Worm (Caenorhabditis elegans) whole organism, L3 larva: Measurements from ENCODE around the gene far-5.

ENCODE experiments used
- R02D3.7 ChIP-seq: fragments of 150-350 bp; optimal IDR thresholded peaks from 2 replicates; lab custom pipeline; 2014; ENCODE audit warnings: missing biosample characterization, missing genetic modification characterization
- aly-2 ChIP-seq: fragments of 150-350 bp; optimal IDR thresholded peaks from 2 replicates; lab custom pipeline; 2014; ENCODE audit warnings: missing biosample characterization, missing genetic modification characterization
- ama-1 ChIP-seq: fragments of 150-350 bp; optimal IDR thresholded peaks from 2 replicates; lab custom pipeline; 2018
- ceh-16 ChIP-seq: sonication (generic microtip); optimal IDR thresholded peaks from 2 replicates; lab custom pipeline; 2017; ENCODE audit warnings: missing biosample characterization, missing genetic modification characterization
- ceh-28 ChIP-seq: fragments of 150-350 bp; optimal IDR thresholded peaks from 2 replicates; lab custom pipeline; 2014; ENCODE audit warnings: missing biosample characterization, missing genetic modification reagents, missing genetic modification characterization
- ceh-82 ChIP-seq: fragments of 150-350 bp; optimal IDR thresholded peaks from 2 replicates; lab custom pipeline; 2014; ENCODE audit warnings: missing biosample characterization, missing genetic modification characterization
- ceh-9 ChIP-seq: sonication (generic microtip); optimal IDR thresholded peaks from 2 replicates; lab custom pipeline; 2018; ENCODE audit warnings: missing biosample characterization, missing genetic modification characterization
- egl-27 ChIP-seq: sonication (generic microtip); optimal IDR thresholded peaks from 4 replicates; lab custom pipeline; 2017; ENCODE audit warnings: missing biosample characterization, missing genetic modification reagents, missing genetic modification characterization
- egl-5 ChIP-seq: fragments of 150-350 bp; optimal IDR thresholded peaks from 2 replicates; lab custom pipeline; 2017; ENCODE audit warnings: missing biosample characterization, missing genetic modification reagents, missing genetic modification characterization, inconsistent platforms
- elt-3 ChIP-seq, 3 experiments: fragments of 150-350 bp in 1 of 3; sonication (generic microtip) in 2 of 3; optimal IDR thresholded peaks; 2 replicates in 2 of 3; 4 replicates in 1 of 3; lab custom pipeline; 2014 to 2017; ENCODE audit warnings: missing biosample characterization in 3 of 3, missing genetic modification characterization in 3 of 3
- fkh-10 ChIP-seq: sonication (generic microtip); optimal IDR thresholded peaks from 2 replicates; lab custom pipeline; 2017; ENCODE audit warnings: missing biosample characterization, missing genetic modification reagents, missing genetic modification characterization
- fkh-2 ChIP-seq: fragments of 150-350 bp; optimal IDR thresholded peaks from 2 replicates; lab custom pipeline; 2014; ENCODE audit warnings: missing biosample characterization, missing genetic modification reagents, missing genetic modification characterization
- fos-1 ChIP-seq: fragments of 150-350 bp; optimal IDR thresholded peaks from 2 replicates; lab custom pipeline; 2014; ENCODE audit warnings: missing biosample characterization, missing genetic modification characterization
- jun-1 ChIP-seq: fragments of 150-350 bp; optimal IDR thresholded peaks from 2 replicates; lab custom pipeline; 2014; ENCODE audit warnings: missing biosample characterization, missing genetic modification reagents, missing genetic modification characterization
- lin-15B ChIP-seq: fragments of 150-350 bp; optimal IDR thresholded peaks from 2 replicates; lab custom pipeline; 2014; ENCODE audit warnings: missing biosample characterization, missing genetic modification characterization
- lin-39 ChIP-seq: fragments of 150-350 bp; optimal IDR thresholded peaks from 2 replicates; lab custom pipeline; 2018; ENCODE audit warnings: missing biosample characterization, missing genetic modification reagents, missing genetic modification characterization
- lsy-12 ChIP-seq: sonication (generic microtip); optimal IDR thresholded peaks from 2 replicates; lab custom pipeline; 2016; ENCODE audit warnings: mild to moderate bottlenecking, missing genetic modification characterization, missing compliant biosample characterization
- mdl-1 ChIP-seq: fragments of 150-350 bp; optimal IDR thresholded peaks from 2 replicates; lab custom pipeline; 2014; ENCODE audit warnings: missing biosample characterization, missing genetic modification characterization
- mml-1 ChIP-seq: fragments of 150-350 bp; sonication (generic microtip); optimal IDR thresholded peaks from 3 replicates; lab custom pipeline; 2014; ENCODE audit warnings: missing biosample characterization, missing genetic modification characterization
- nfya-1 ChIP-seq: sonication (generic microtip); optimal IDR thresholded peaks from 2 replicates; lab custom pipeline; 2017; ENCODE audit warnings: missing genetic modification characterization, mild to moderate bottlenecking, missing compliant biosample characterization, antibody characterized with exemption, moderate library complexity; ENCODE audit not compliant: insufficient read depth
- nhr-11 ChIP-seq: fragments of 150-350 bp; optimal IDR thresholded peaks from 2 replicates; lab custom pipeline; 2014; ENCODE audit warnings: missing biosample characterization, missing genetic modification characterization
- nhr-12 ChIP-seq: fragments of 150-350 bp; optimal IDR thresholded peaks from 2 replicates; lab custom pipeline; 2014; ENCODE audit warnings: missing biosample characterization, missing genetic modification characterization
- nhr-23 ChIP-seq: fragments of 150-350 bp; optimal IDR thresholded peaks from 2 replicates; lab custom pipeline; 2014; ENCODE audit warnings: missing biosample characterization, missing genetic modification reagents, missing genetic modification characterization
- nhr-25 ChIP-seq: sonication (generic microtip); optimal IDR thresholded peaks from 2 replicates; lab custom pipeline; 2017; ENCODE audit warnings: missing biosample characterization, missing genetic modification characterization
- nhr-28 ChIP-seq: fragments of 150-350 bp; optimal IDR thresholded peaks from 2 replicates; lab custom pipeline; 2014; ENCODE audit warnings: missing biosample characterization, missing genetic modification characterization
- nhr-67 ChIP-seq: fragments of 150-350 bp; optimal IDR thresholded peaks from 2 replicates; lab custom pipeline; 2014; ENCODE audit warnings: missing biosample characterization, missing genetic modification characterization
- nhr-76 ChIP-seq: fragments of 150-350 bp; sonication (generic microtip); optimal IDR thresholded peaks from 5 replicates; lab custom pipeline; 2014; ENCODE audit warnings: missing biosample characterization, missing genetic modification characterization
- nhr-77 ChIP-seq: fragments of 150-350 bp; optimal IDR thresholded peaks from 2 replicates; lab custom pipeline; 2014; ENCODE audit warnings: missing biosample characterization, missing genetic modification characterization
- pha-4 ChIP-seq: fragments of 150-350 bp; optimal IDR thresholded peaks from 2 replicates; lab custom pipeline; 2014; ENCODE audit warnings: missing biosample characterization, missing genetic modification reagents, missing genetic modification characterization
- pqm-1 ChIP-seq: fragments of 150-350 bp; optimal IDR thresholded peaks from 2 replicates; lab custom pipeline; 2017; ENCODE audit warnings: missing biosample characterization, missing genetic modification characterization, inconsistent platforms
- skn-1 ChIP-seq: fragments of 150-350 bp; optimal IDR thresholded peaks from 2 replicates; lab custom pipeline; 2014; ENCODE audit warnings: missing biosample characterization, missing genetic modification characterization
- snpc-4 ChIP-seq: fragments of 150-350 bp; optimal IDR thresholded peaks from 2 replicates; lab custom pipeline; 2014; ENCODE audit warnings: missing biosample characterization, missing genetic modification characterization
- tbx-2 ChIP-seq: sonication (generic microtip); optimal IDR thresholded peaks from 2 replicates; lab custom pipeline; 2016; ENCODE audit warnings: mild to moderate bottlenecking, missing genetic modification characterization, missing compliant biosample characterization
- unc-62 ChIP-seq: fragments of 150-350 bp; sonication (generic microtip); optimal IDR thresholded peaks from 4 replicates; lab custom pipeline; 2014; ENCODE audit warnings: missing biosample characterization, missing genetic modification reagents, missing genetic modification characterization
- zag-1 ChIP-seq: fragments of 150-350 bp; optimal IDR thresholded peaks from 2 replicates; lab custom pipeline; 2014; ENCODE audit warnings: missing biosample characterization, missing genetic modification characterization
- ztf-11 ChIP-seq: fragments of 150-350 bp; optimal IDR thresholded peaks from 2 replicates; lab custom pipeline; 2014; ENCODE audit warnings: missing biosample characterization, missing genetic modification characterization
- ztf-4 ChIP-seq: fragments of 150-350 bp; optimal IDR thresholded peaks from 2 replicates; lab custom pipeline; 2014; ENCODE audit warnings: missing biosample characterization, missing genetic modification characterization

Gene far-5

DNA sequence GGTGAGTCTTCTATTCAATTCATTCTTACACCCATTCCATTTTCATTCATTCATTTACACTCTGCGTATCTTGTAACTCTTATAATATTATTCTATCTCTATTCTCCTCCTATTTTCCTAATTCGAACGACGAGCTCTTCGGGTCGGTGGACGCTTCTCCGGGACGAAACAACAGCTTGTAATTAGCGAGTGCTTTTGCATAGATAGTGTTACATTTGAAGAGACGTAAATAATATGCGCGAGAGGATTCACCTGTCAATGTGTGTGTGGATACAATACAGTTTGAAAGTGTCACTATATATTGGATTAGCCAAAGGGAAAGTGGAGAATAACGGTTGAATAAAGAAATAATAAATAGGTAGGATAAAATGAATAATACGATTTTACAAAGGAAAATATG is 25.3 kb downstream of the far-5 start:
- no peak for TF ChIP-seq fkh-10 (GFP tag; lab: Kevin White, UChicago)
- no peak for TF ChIP-seq egl-27 (tag; lab: Kevin White, UChicago)
- no peak for TF ChIP-seq zag-1
- no peak for TF ChIP-seq snpc-4 (tag; lab: Kevin White, UChicago)
- TF ChIP-seq egl-5 = no peak
- TF ChIP-seq pha-4 (tag; lab: Kevin White, UChicago) = no peak
- no peak for TF ChIP-seq nhr-11 (tag; lab: Kevin White, UChicago)
- TF ChIP-seq ceh-82 (tag; lab: Kevin White, UChicago) = no peak
- TF ChIP-seq nhr-28 = no peak
- no peak for TF ChIP-seq ztf-11 (tag; lab: Kevin White, UChicago)
- TF ChIP-seq elt-3 (tag; optimal IDR thresholded peaks at IDR 0.05; lab: Kevin White, UChicago) = no peak
- TF ChIP-seq unc-62 = no peak
- no peak for TF ChIP-seq pqm-1
- TF ChIP-seq nhr-77 (tag; lab: Kevin White, UChicago) = no peak
- TF ChIP-seq aly-2 (tag; lab: Kevin White, UChicago) = no peak
- TF ChIP-seq jun-1 (tag; lab: Kevin White, UChicago) = no peak

ce11 chrV:13021540-13021939 is 26.2 kb downstream of the far-5 start:
- no peak for TF ChIP-seq ztf-4 (tag; lab: Kevin White, UChicago)
- no peak for TF ChIP-seq ama-1 (lab: Kevin White, UChicago)
- TF ChIP-seq nhr-25 (tag; lab: Kevin White, UChicago) = no peak
- TF ChIP-seq nhr-77 (tag; lab: Kevin White, UChicago) = no peak
- no peak for TF ChIP-seq nhr-12
- TF ChIP-seq lsy-12 (tag; lab: Kevin White, UChicago) = no peak
- TF ChIP-seq unc-62 = no peak
- no peak for TF ChIP-seq fkh-10 (GFP tag; lab: Kevin White, UChicago)
- TF ChIP-seq fkh-2 (tag; lab: Kevin White, UChicago) = no peak
- no peak for TF ChIP-seq ceh-16 (tag; lab: Kevin White, UChicago)
- no peak for TF ChIP-seq fos-1 (tag; lab: Kevin White, UChicago)
- TF ChIP-seq tbx-2 (tag; lab: Kevin White, UChicago) = no peak
- TF ChIP-seq mdl-1 = no peak
- no peak for TF ChIP-seq egl-5
- no peak for TF ChIP-seq mml-1
- no peak for TF ChIP-seq lin-39 (tag; lab: Kevin White, UChicago)
- TF ChIP-seq nhr-23 (tag; lab: Kevin White, UChicago) = no peak
- TF ChIP-seq jun-1 (tag; lab: Kevin White, UChicago) = no peak

DNA sequence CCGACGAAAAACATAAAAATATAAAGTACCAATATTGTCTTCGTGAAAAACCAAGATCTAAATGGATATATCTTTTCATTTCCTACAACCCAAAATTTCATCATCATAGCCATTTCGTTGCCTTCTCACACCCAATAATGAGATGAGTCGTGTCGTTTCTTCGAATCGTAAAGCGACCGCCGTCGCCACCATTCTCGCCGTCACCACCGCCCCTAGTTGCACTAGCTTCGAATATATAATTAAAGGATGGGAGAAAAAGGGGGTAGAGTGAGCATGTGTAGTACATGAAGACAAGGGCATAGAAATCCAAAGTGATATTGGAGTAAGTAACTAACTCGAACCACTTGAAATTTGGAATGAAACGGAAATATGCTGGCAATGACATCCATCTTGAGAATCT is 26.9 kb downstream of the far-5 start:
- no peak for TF ChIP-seq aly-2 (tag; lab: Kevin White, UChicago)
- TF ChIP-seq nfya-1 (tag; lab: Kevin White, UChicago) = no peak
- TF ChIP-seq nhr-67 (tag; lab: Kevin White, UChicago) = no peak
- TF ChIP-seq nhr-76 (tag; lab: Kevin White, UChicago) = no peak
- no peak for TF ChIP-seq ceh-82 (tag; lab: Kevin White, UChicago)
- no peak for TF ChIP-seq lin-15B (tag; lab: Kevin White, UChicago)
- TF ChIP-seq mml-1 = no peak
- TF ChIP-seq egl-27 (tag; lab: Kevin White, UChicago) = no peak
- TF ChIP-seq lsy-12 (tag; lab: Kevin White, UChicago) = no peak
- no peak for TF ChIP-seq ceh-28 (tag; lab: Kevin White, UChicago)
- no peak for TF ChIP-seq R02D3.7 (tag; lab: Kevin White, UChicago)
- no peak for TF ChIP-seq nhr-12
- no peak for TF ChIP-seq nhr-77 (tag; lab: Kevin White, UChicago)
- TF ChIP-seq fos-1 (tag; lab: Kevin White, UChicago) = no peak
- TF ChIP-seq, all 47 proteins: peak for 0

- TF ChIP-seq ama-1 (lab: Kevin White, UChicago) = no peak
Measured at ce11 chrV:13024499-13024898, 29.1 kb downstream of the far-5 start.

ce11 chrV:13025283-13025682 is 29.9 kb downstream of the far-5 start:
- TF ChIP-seq pha-4 (tag; lab: Kevin White, UChicago) = no peak
- no peak for TF ChIP-seq fkh-10 (GFP tag; lab: Kevin White, UChicago)
- TF ChIP-seq skn-1 (tag; lab: Kevin White, UChicago) = no peak
- TF ChIP-seq nhr-67 (tag; lab: Kevin White, UChicago) = no peak
- no peak for TF ChIP-seq fos-1 (tag; lab: Kevin White, UChicago)
- TF ChIP-seq ceh-9 (tag; lab: Kevin White, UChicago) = no peak
- no peak for TF ChIP-seq unc-62
- TF ChIP-seq egl-5 = no peak
- TF ChIP-seq fkh-2 (tag; lab: Kevin White, UChicago) = no peak
- no peak for TF ChIP-seq lsy-12 (tag; lab: Kevin White, UChicago)
- TF ChIP-seq nhr-11 (tag; lab: Kevin White, UChicago) = no peak
- no peak for TF ChIP-seq aly-2 (tag; lab: Kevin White, UChicago)
